Worm (Caenorhabditis elegans) whole organism, L1 larva: ENCODE measurements around the gene ztf-27.
A peak's percentile ranks its signal among the peaks of the same experiment; 100 is the strongest.

Experiments used
- C34B4.2 ChIP-seq: sonication (generic microtip); optimal IDR thresholded peaks from 2 replicates; lab custom pipeline; 2017; ENCODE audit warnings: mild to moderate bottlenecking, missing genetic modification characterization, missing compliant biosample characterization
- F16B12.6 ChIP-seq: fragments of 150-350 bp; optimal IDR thresholded peaks from 2 replicates; lab custom pipeline; 2014; ENCODE audit warnings: missing biosample characterization, missing genetic modification characterization
- Y116A8C.19 ChIP-seq: sonication (generic microtip); optimal IDR thresholded peaks from 2 replicates; lab custom pipeline; 2016; ENCODE audit warnings: missing compliant biosample characterization, missing genetic modification characterization, borderline replicate concordance
- alr-1 ChIP-seq: fragments of 200-800 bp; sonication (Bioruptor generic); optimal IDR thresholded peaks from 2 replicates; lab custom pipeline; 2018; ENCODE audit warnings: borderline replicate concordance, mild to moderate bottlenecking, missing genetic modification characterization, missing compliant biosample characterization
- ama-1 ChIP-seq: fragments of 150-350 bp; optimal IDR thresholded peaks from 2 replicates; lab custom pipeline; 2014
- blmp-1 ChIP-seq: fragments of 150-350 bp; optimal IDR thresholded peaks from 2 replicates; lab custom pipeline; 2014; ENCODE audit warnings: missing biosample characterization, missing genetic modification characterization
- ceh-8 ChIP-seq: fragments of 200-800 bp; sonication (Bioruptor generic); optimal IDR thresholded peaks from 2 replicates; lab custom pipeline; 2018; ENCODE audit warnings: mild to moderate bottlenecking, missing genetic modification characterization, moderate library complexity, missing compliant biosample characterization
- ceh-82 ChIP-seq, 3 experiments: fragments of 150-350 bp in 1 of 3; sonication (generic microtip) in 2 of 3; optimal IDR thresholded peaks; 2 replicates each; lab custom pipeline; 2014 to 2017; ENCODE audit warnings: missing biosample characterization in 3 of 3, missing genetic modification characterization in 3 of 3
- ceh-90 ChIP-seq: sonication (generic microtip); optimal IDR thresholded peaks from 2 replicates; lab custom pipeline; 2016; ENCODE audit warnings: missing genetic modification characterization, missing compliant biosample characterization
- ces-1 ChIP-seq: fragments of 150-350 bp; optimal IDR thresholded peaks from 2 replicates; lab custom pipeline; 2014; ENCODE audit warnings: missing biosample characterization, missing genetic modification reagents, missing genetic modification characterization
- dpl-1 ChIP-seq, 3 experiments: fragments of 150-350 bp in 2 of 3; sonication (generic microtip) in 1 of 3; optimal IDR thresholded peaks; 2 replicates each; lab custom pipeline; 2014 to 2017; ENCODE audit warnings: missing biosample characterization in 3 of 3, missing genetic modification characterization in 3 of 3, missing genetic modification reagents in 3 of 3
- dsc-1 ChIP-seq: sonication (generic microtip); optimal IDR thresholded peaks from 2 replicates; lab custom pipeline; 2016; ENCODE audit warnings: mild to moderate bottlenecking, missing genetic modification characterization, missing compliant biosample characterization
- efl-1 ChIP-seq, 4 experiments: fragments of 150-350 bp; optimal IDR thresholded peaks in 3 of 4; peaks in 1 of 4; 1 replicate in 1 of 4; 2 replicates in 3 of 4; lab custom pipeline; 2014; ENCODE audit warnings: missing biosample characterization in 2 of 4, missing genetic modification characterization in 2 of 4, missing genetic modification reagents in 2 of 4
- egl-27 ChIP-seq, 2 experiments: fragments of 150-350 bp in 1 of 2; sonication (generic microtip); optimal IDR thresholded peaks; 3 replicates each; lab custom pipeline; 2017 to 2018; ENCODE audit warnings: missing biosample characterization in 2 of 2, missing genetic modification characterization in 2 of 2, missing genetic modification reagents in 2 of 2
- elt-3 ChIP-seq, 6 experiments: fragments of 150-350 bp in 1 of 6; sonication (generic microtip); optimal IDR thresholded peaks; 2 replicates each; lab custom pipeline; 2017 to 2018; ENCODE audit warnings: missing biosample characterization in 6 of 6, missing genetic modification characterization in 6 of 6, inconsistent platforms in 1 of 6
- fkh-4 ChIP-seq: sonication (generic microtip); optimal IDR thresholded peaks from 2 replicates; lab custom pipeline; 2016; ENCODE audit warnings: missing compliant biosample characterization, missing genetic modification characterization, borderline replicate concordance
- fkh-8 ChIP-seq: sonication (generic microtip); optimal IDR thresholded peaks from 2 replicates; lab custom pipeline; 2016; ENCODE audit warnings: mild to moderate bottlenecking, missing genetic modification characterization, missing compliant biosample characterization
- hlh-4 ChIP-seq: sonication (generic microtip); optimal IDR thresholded peaks from 2 replicates; lab custom pipeline; 2016; ENCODE audit warnings: mild to moderate bottlenecking, missing genetic modification characterization, missing compliant biosample characterization
- hpl-2 ChIP-seq: fragments of 150-350 bp; optimal IDR thresholded peaks from 2 replicates; lab custom pipeline; 2014; ENCODE audit warnings: missing biosample characterization, missing genetic modification reagents, missing genetic modification characterization
- irx-1 ChIP-seq: sonication (generic microtip); optimal IDR thresholded peaks from 2 replicates; lab custom pipeline; 2016; ENCODE audit warnings: missing genetic modification characterization, missing compliant biosample characterization
- lin-13 ChIP-seq: fragments of 150-350 bp; optimal IDR thresholded peaks from 2 replicates; lab custom pipeline; 2014; ENCODE audit warnings: missing biosample characterization, missing genetic modification reagents, missing genetic modification characterization
- lin-14 ChIP-seq: fragments of 200-800 bp; sonication (Bioruptor generic); optimal IDR thresholded peaks from 2 replicates; lab custom pipeline; 2018; ENCODE audit warnings: mild to moderate bottlenecking, missing genetic modification characterization, moderate library complexity, missing compliant biosample characterization
- lin-39 ChIP-seq: fragments of 150-350 bp; optimal IDR thresholded peaks from 2 replicates; lab custom pipeline; 2014; ENCODE audit warnings: missing biosample characterization, missing genetic modification reagents, missing genetic modification characterization
- mdl-1 ChIP-seq, 2 experiments: fragments of 150-350 bp; optimal IDR thresholded peaks; 2 replicates each; lab custom pipeline; 2014 to 2017; ENCODE audit warnings: missing biosample characterization in 2 of 2, missing genetic modification characterization in 2 of 2, inconsistent platforms in 1 of 2
- mef-2 ChIP-seq: fragments of 150-350 bp; optimal IDR thresholded peaks from 2 replicates; lab custom pipeline; 2014; ENCODE audit warnings: missing biosample characterization, missing genetic modification characterization
- mep-1 ChIP-seq: fragments of 150-350 bp; optimal IDR thresholded peaks from 2 replicates; lab custom pipeline; 2014; ENCODE audit warnings: missing biosample characterization, missing genetic modification characterization
- nhr-11 ChIP-seq: fragments of 150-350 bp; optimal IDR thresholded peaks from 2 replicates; lab custom pipeline; 2014; ENCODE audit warnings: missing biosample characterization, missing genetic modification characterization
- nhr-12 ChIP-seq: sonication (generic microtip); optimal IDR thresholded peaks from 2 replicates; lab custom pipeline; 2017; ENCODE audit warnings: missing biosample characterization, missing genetic modification characterization
- nhr-19 ChIP-seq: fragments of 200-800 bp; sonication (Bioruptor generic); conservative IDR thresholded peaks from 2 replicates; pipeline ENCODE4 v1.3.6; 2022; ENCODE audit warnings: missing genetic modification characterization, missing compliant biosample characterization
- nhr-20 ChIP-seq: sonication (generic microtip); optimal IDR thresholded peaks from 2 replicates; lab custom pipeline; 2016; ENCODE audit warnings: mild to moderate bottlenecking, missing genetic modification characterization, missing compliant biosample characterization
- nhr-28 ChIP-seq: fragments of 150-350 bp; optimal IDR thresholded peaks from 2 replicates; lab custom pipeline; 2014; ENCODE audit warnings: missing biosample characterization, missing genetic modification characterization
- nhr-47 ChIP-seq: sonication (generic microtip); optimal IDR thresholded peaks from 2 replicates; lab custom pipeline; 2016; ENCODE audit warnings: mild to moderate bottlenecking, missing genetic modification characterization, moderate library complexity, missing compliant biosample characterization
- nhr-76 ChIP-seq: sonication (generic microtip); optimal IDR thresholded peaks from 2 replicates; lab custom pipeline; 2017; ENCODE audit warnings: missing biosample characterization, missing genetic modification characterization
- nhr-77 ChIP-seq: fragments of 150-350 bp; optimal IDR thresholded peaks from 2 replicates; lab custom pipeline; 2014; ENCODE audit warnings: missing biosample characterization, missing genetic modification characterization
- nhr-84 ChIP-seq: sonication (generic microtip); optimal IDR thresholded peaks from 2 replicates; lab custom pipeline; 2017; ENCODE audit warnings: missing biosample characterization, missing genetic modification characterization
- nhr-85 ChIP-seq: sonication (generic microtip); peaks from one replicate; lab custom pipeline; 2016; ENCODE audit warnings: missing genetic modification characterization, inconsistent platforms, missing compliant biosample characterization
- pag-3 ChIP-seq: sonication (generic microtip); optimal IDR thresholded peaks from 2 replicates; lab custom pipeline; 2017; ENCODE audit warnings: missing genetic modification characterization, mild to moderate bottlenecking, missing compliant biosample characterization, antibody characterized with exemption, borderline replicate concordance; ENCODE audit not compliant: insufficient read depth
- rnt-1 ChIP-seq: sonication (generic microtip); optimal IDR thresholded peaks from 2 replicates; lab custom pipeline; 2016; ENCODE audit warnings: mild to moderate bottlenecking, missing genetic modification characterization, moderate library complexity, missing compliant biosample characterization
- snpc-4 ChIP-seq: fragments of 150-350 bp; optimal IDR thresholded peaks from 2 replicates; lab custom pipeline; 2014; ENCODE audit warnings: missing biosample characterization, missing genetic modification characterization
- snu-23 ChIP-seq: sonication (generic microtip); optimal IDR thresholded peaks from 2 replicates; lab custom pipeline; 2016; ENCODE audit warnings: missing genetic modification characterization, missing compliant biosample characterization
- sptf-1 ChIP-seq: fragments of 150-350 bp; optimal IDR thresholded peaks from 2 replicates; lab custom pipeline; 2014; ENCODE audit warnings: missing biosample characterization, missing genetic modification characterization
- sup-37 ChIP-seq: fragments of 200-800 bp; sonication (Bioruptor generic); optimal IDR thresholded peaks from 2 replicates; lab custom pipeline; 2018; ENCODE audit warnings: mild to moderate bottlenecking, missing genetic modification characterization, missing compliant biosample characterization
- swsn-7 ChIP-seq: sonication (generic microtip); optimal IDR thresholded peaks from 2 replicates; lab custom pipeline; 2016; ENCODE audit warnings: missing genetic modification characterization, missing compliant biosample characterization
- unc-62 ChIP-seq: fragments of 150-350 bp; optimal IDR thresholded peaks from 2 replicates; lab custom pipeline; 2014; ENCODE audit warnings: missing biosample characterization, missing genetic modification reagents, missing genetic modification characterization
- unc-98 ChIP-seq: fragments of 200-800 bp; sonication (Bioruptor generic); IDR thresholded peaks from 2 replicates; pipeline ENCODE4 v1.3.6; 2022; ENCODE audit warnings: missing genetic modification characterization, missing compliant biosample characterization
- vab-15 ChIP-seq: sonication (generic microtip); optimal IDR thresholded peaks from 2 replicates; lab custom pipeline; 2017; ENCODE audit warnings: missing genotype, mild to moderate bottlenecking, missing genetic modification characterization, missing compliant biosample characterization
- xbp-1 ChIP-seq: sonication (generic microtip); optimal IDR thresholded peaks from 2 replicates; lab custom pipeline; 2016; ENCODE audit warnings: missing genetic modification characterization, missing compliant biosample characterization
- zag-1 ChIP-seq: fragments of 150-350 bp; optimal IDR thresholded peaks from 2 replicates; lab custom pipeline; 2014; ENCODE audit warnings: missing biosample characterization, missing genetic modification characterization
- zip-4 ChIP-seq: fragments of 200-800 bp; sonication (Bioruptor generic); optimal IDR thresholded peaks from 2 replicates; lab custom pipeline; 2018; ENCODE audit warnings: mild to moderate bottlenecking, missing genetic modification characterization, moderate library complexity, missing compliant biosample characterization

Gene ztf-27

DNA sequence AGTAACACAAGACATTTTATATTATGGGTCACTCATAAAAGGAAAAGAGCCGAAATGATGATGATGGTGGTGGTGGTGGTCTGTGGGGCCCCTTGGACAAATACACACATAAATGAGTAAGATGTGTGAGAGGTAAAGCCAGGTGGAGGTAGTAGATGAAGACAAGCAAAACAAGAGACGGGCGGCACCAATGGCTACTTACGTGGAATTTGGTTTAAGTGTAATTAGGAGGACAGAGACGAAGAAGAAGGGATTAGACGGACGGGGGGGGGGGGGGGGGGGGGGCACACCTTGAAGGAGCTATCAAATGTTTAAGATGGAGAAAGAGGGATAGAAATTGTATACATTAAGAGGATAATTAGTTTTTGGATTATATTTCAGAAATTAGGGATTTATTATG, 10.4 kb upstream of the ztf-27 start:
- TF ChIP-seq dpl-1 (GFP tag; optimal IDR thresholded peaks at IDR 0.05; lab: Kevin White, UChicago), result no peak
- TF ChIP-seq alr-1 (tag; lab: Kevin White, UChicago), result no peak
- no peak for TF ChIP-seq nhr-20 (tag; lab: Kevin White, UChicago)
- TF ChIP-seq hlh-4 (tag; lab: Kevin White, UChicago), result no peak
- no peak for TF ChIP-seq nhr-77 (tag; lab: Kevin White, UChicago)
- no peak for TF ChIP-seq nhr-47 (tag; lab: Kevin White, UChicago)
- no peak for TF ChIP-seq xbp-1 (tag; lab: Kevin White, UChicago)
- TF ChIP-seq fkh-8, result no peak
- TF ChIP-seq ceh-8 (GFP tag; lab: Kevin White, UChicago), result no peak
- TF ChIP-seq hpl-2 (GFP tag; lab: Kevin White, UChicago), result no peak
- TF ChIP-seq snpc-4 (tag; lab: Kevin White, UChicago), result no peak

DNA sequence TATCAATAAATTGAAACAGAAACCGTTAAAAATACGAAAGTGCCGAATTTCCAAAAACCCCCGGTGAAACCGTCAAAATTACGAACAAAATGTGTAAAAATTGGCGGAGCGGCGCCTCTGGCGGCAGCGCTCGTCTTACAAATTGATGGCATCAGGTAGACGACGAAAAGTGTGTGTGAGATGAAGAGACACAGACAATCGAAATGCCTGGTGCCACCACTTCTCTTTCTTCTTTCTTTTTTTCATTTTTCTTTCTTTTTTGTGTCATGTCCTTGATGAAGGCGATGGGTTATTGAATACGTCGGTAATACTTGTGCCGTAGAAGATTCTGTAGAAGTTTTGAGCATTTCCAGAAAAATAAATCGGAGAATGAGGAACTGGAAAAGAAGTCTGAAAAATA, 7.2 kb upstream of the ztf-27 start:
- TF ChIP-seq nhr-85 (tag; lab: Kevin White, UChicago) (no peak), C34B4.2 (tag; lab: Kevin White, UChicago) (no peak), pag-3 (tag; lab: Kevin White, UChicago) (peak; percentile 65), efl-1 (optimal IDR thresholded peaks at IDR 0.05; lab: Kevin White, UChicago) (no peak), efl-1 (GFP tag; optimal IDR thresholded peaks at IDR 0.05 in 1 of 2; lab: Kevin White, UChicago) (peak in 1 of 2 experiments; percentile 71), elt-3 (tag; optimal IDR thresholded peaks at IDR 0.05; lab: Kevin White, UChicago) (no peak), lin-14 (peak; percentile 40), ces-1 (no peak), snu-23 (GFP tag; lab: Kevin White, UChicago) (peak; percentile 28), blmp-1 (tag; lab: Kevin White, UChicago) (peak; percentile 78), nhr-19 (GFP tag; lab: Robert Waterston, UW) (0 out of 2 replicates have a peak, but pooled peaks have one; percentile 5), rnt-1 (tag; lab: Kevin White, UChicago) (peak; percentile 33), mdl-1 (tag; optimal IDR thresholded peaks at IDR 0.05; lab: Kevin White, UChicago) (no peak)
- TF ChIP-seq, all 84 proteins: peak for 7

DNA sequence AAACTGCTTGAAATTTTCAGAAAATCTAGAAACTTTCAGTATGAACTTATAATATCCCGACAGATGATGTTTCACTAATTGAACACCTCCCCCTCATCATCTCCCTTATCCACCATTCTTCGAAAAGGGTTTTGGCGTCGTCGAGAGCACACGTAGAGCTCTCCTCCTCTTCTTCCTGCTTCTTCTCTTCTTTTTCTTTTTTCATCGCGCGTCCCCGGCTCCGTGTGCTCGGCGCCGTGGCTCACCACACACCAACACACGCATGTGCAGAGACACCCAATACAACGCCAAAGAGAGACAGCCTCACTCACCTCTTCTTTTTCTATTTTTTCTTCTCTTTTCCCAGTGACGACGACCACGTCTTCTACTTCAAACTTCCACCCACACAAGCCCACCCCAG, 5.6 kb upstream of the ztf-27 start:
- TF ChIP-seq sptf-1 (tag; lab: Kevin White, UChicago) (no peak), hlh-4 (tag; lab: Kevin White, UChicago) (no peak), mef-2 (tag; lab: Kevin White, UChicago) (no peak), lin-39 (tag; lab: Kevin White, UChicago) (no peak), nhr-28 (no peak), nhr-85 (tag; lab: Kevin White, UChicago) (peak; percentile 13), lin-13 (GFP tag; lab: Kevin White, UChicago) (no peak), nhr-84 (no peak), ceh-82 (tag; optimal IDR thresholded peaks at IDR 0.05; lab: Kevin White, UChicago) (no peak), F16B12.6 (tag; lab: Kevin White, UChicago) (no peak), fkh-4 (tag; lab: Kevin White, UChicago) (no peak), blmp-1 (tag; lab: Kevin White, UChicago) (no peak), nhr-12 (tag; lab: Kevin White, UChicago) (no peak), unc-98 (no peak), nhr-47 (tag; lab: Kevin White, UChicago) (peak; percentile 16), ama-1 (lab: Kevin White, UChicago) (no peak), nhr-19 (GFP tag; lab: Robert Waterston, UW) (no peak), irx-1 (no peak), mep-1 (no peak), sup-37 (GFP tag; lab: Kevin White, UChicago) (no peak), snpc-4 (tag; lab: Kevin White, UChicago) (no peak), nhr-76 (tag; lab: Kevin White, UChicago) (no peak), Y116A8C.19 (tag; lab: Kevin White, UChicago) (no peak), unc-62 (no peak), ceh-90 (tag; lab: Kevin White, UChicago) (no peak), vab-15 (tag; lab: Kevin White, UChicago) (no peak), zip-4 (GFP tag; lab: Kevin White, UChicago) (no peak), zag-1 (tag; lab: Kevin White, UChicago) (no peak), swsn-7 (tag; lab: Kevin White, UChicago) (peak; percentile 0), dsc-1 (tag; lab: Kevin White, UChicago) (peak; percentile 51), lin-14 (peak; percentile 43), nhr-11 (tag; lab: Kevin White, UChicago) (no peak), egl-27 (tag; optimal IDR thresholded peaks at IDR 0.05; lab: Kevin White, UChicago) (no peak)
